Fruit fly (Drosophila melanogaster): Measurements from ENCODE around the gene ais.

ais gene

dm6 chr3L:17841085-17841606 lies 36.6 kb upstream of the ais start, which contains the start of gene CG5577 (continued):
- TF ChIP-seq CG33213 (GFP tag; optimal IDR thresholded peaks at IDR 0.05) (no peak), CG14710 (tag; optimal IDR thresholded peaks at IDR 0.05) (no peak), Eip74EF (GFP tag; optimal IDR thresholded peaks at IDR 0.05) (no peak), Aef1 (GFP tag; IDR thresholded peaks at IDR 0.05) (no peak), CG7357 (GFP tag; IDR thresholded peaks at IDR 0.05) (no peak), NfI (GFP tag; optimal IDR thresholded peaks at IDR 0.05) (peak; percentile 21), Mad (GFP tag; optimal IDR thresholded peaks at IDR 0.05) (no peak), CG12155 (GFP tag; optimal IDR thresholded peaks at IDR 0.05) (no peak), Pdp1 (GFP tag; optimal IDR thresholded peaks at IDR 0.05) (no peak), CG32772 (GFP tag; IDR thresholded peaks at IDR 0.05) (no peak), CG2875 (GFP tag; optimal IDR thresholded peaks at IDR 0.05) (no peak), cas (GFP tag; IDR thresholded peaks at IDR 0.05) (no peak), kah (GFP tag; optimal IDR thresholded peaks at IDR 0.05) (no peak), knrl (GFP tag; IDR thresholded peaks at IDR 0.05; ENCODE audit: partially characterized antibody) (peak; percentile 56; the same call in 2 of the 3 replicates), aop (GFP tag; IDR thresholded peaks at IDR 0.05) (no peak), CG9876 (GFP tag; optimal IDR thresholded peaks at IDR 0.05) (no peak), lov (optimal IDR thresholded peaks at IDR 0.05) (no peak), lov (GFP tag; IDR thresholded peaks at IDR 0.05) (0 out of 3 replicates have a peak, but pooled peaks have one; percentile 9), CG11695 (GFP tag; IDR thresholded peaks at IDR 0.05) (no peak), jumu (GFP tag; optimal IDR thresholded peaks at IDR 0.05) (no peak), Fer3 (tag; optimal IDR thresholded peaks at IDR 0.05) (peak; percentile 15), H2.0 (GFP tag; IDR thresholded peaks at IDR 0.05) (no peak), gsb (GFP tag; IDR thresholded peaks at IDR 0.05) (no peak), Dref (GFP tag; IDR thresholded peaks at IDR 0.05) (peak; percentile 57), luna (GFP tag; optimal IDR thresholded peaks at IDR 0.05) (no peak), Antp (GFP tag; optimal IDR thresholded peaks at IDR 0.05) (no peak), vfl (GFP tag; optimal IDR thresholded peaks at IDR 0.05) (no peak), CG11085 (GFP tag; IDR thresholded peaks at IDR 0.05) (no peak), gce (GFP tag; IDR thresholded peaks at IDR 0.05) (no peak), caup (GFP tag; optimal IDR thresholded peaks at IDR 0.05; ENCODE audit: severe bottlenecking) (peak; percentile 50), CG6272 (GFP tag; IDR thresholded peaks at IDR 0.05) (no peak), CTCF (GFP tag; optimal IDR thresholded peaks at IDR 0.05) (no peak), CG34376 (GFP tag; optimal IDR thresholded peaks at IDR 0.05) (peak; percentile 91), Ada2b (GFP tag; IDR thresholded peaks at IDR 0.05) (peak; percentile 25; the same call in 1 of the 2 replicates), CG15269 (tag; optimal IDR thresholded peaks at IDR 0.05) (peak; percentile 27), tup (GFP tag; optimal IDR thresholded peaks at IDR 0.05) (no peak), cwo (GFP tag; optimal IDR thresholded peaks at IDR 0.05) (peak; percentile 40), CG7556 (GFP tag; optimal IDR thresholded peaks at IDR 0.05) (no peak), chn (GFP tag; optimal IDR thresholded peaks at IDR 0.05) (no peak), tio (GFP tag; optimal IDR thresholded peaks at IDR 0.05) (no peak), CG7786 (GFP tag; optimal IDR thresholded peaks at IDR 0.05) (no peak), CG9932 (GFP tag; IDR thresholded peaks at IDR 0.05) (peak; percentile 51; the same call in 1 of the 2 replicates), croc (GFP tag; conservative IDR thresholded peaks at IDR 0.05) (no peak), CG1832 (GFP tag; optimal IDR thresholded peaks at IDR 0.05) (peak; percentile 38), Gug (GFP tag; IDR thresholded peaks at IDR 0.05) (no peak), Deaf1 (tag; optimal IDR thresholded peaks at IDR 0.05) (peak; percentile 78), CG10543 (GFP tag; optimal IDR thresholded peaks at IDR 0.05) (peak; percentile 79), CG3065 (GFP tag; optimal IDR thresholded peaks at IDR 0.05) (no peak), CrebB (tag; optimal IDR thresholded peaks at IDR 0.05) (no peak), CG2678 (tag; optimal IDR thresholded peaks at IDR 0.05) (no peak), CG12104 (GFP tag; optimal IDR thresholded peaks at IDR 0.05) (no peak), zfh1 (GFP tag; IDR thresholded peaks at IDR 0.05) (no peak)

Measured in whole organism, embryonic.